Fruit fly (Drosophila melanogaster): Measurements from ENCODE around the gene zfh1.

Gene zfh1

dm6 chr3R:30762230-30762629, 3.5 kb upstream of the zfh1 start:
- peak; percentile 64 for TF ChIP-seq zen (tag; optimal IDR thresholded peaks at IDR 0.05)
- TF ChIP-seq CG15479 (GFP tag; optimal IDR thresholded peaks at IDR 0.05) = peak; percentile 55
- no peak for TF ChIP-seq lola (GFP tag; optimal IDR thresholded peaks at IDR 0.05)
- peak in 1 of 2 experiments; percentile 98 for TF ChIP-seq tll (GFP tag; optimal IDR thresholded peaks at IDR 0.05)
- peak; percentile 56 for TF ChIP-seq ac (GFP tag; optimal IDR thresholded peaks at IDR 0.05)
- TF ChIP-seq D (optimal IDR thresholded peaks at IDR 0.05) = peak; percentile 78
- no peak for TF ChIP-seq D (GFP tag; optimal IDR thresholded peaks at IDR 0.05)
- peak; percentile 71 for TF ChIP-seq pros (GFP tag; optimal IDR thresholded peaks at IDR 0.05)
- TF ChIP-seq CG1647 (GFP tag; optimal IDR thresholded peaks at IDR 0.05) = no peak
- peak; percentile 91 for TF ChIP-seq twi (tag; optimal IDR thresholded peaks at IDR 0.05)

dm6 chr3R:30764121-30764520, 1.6 kb upstream of the zfh1 start:
- peak; percentile 52 for TF ChIP-seq CG15479 (GFP tag; optimal IDR thresholded peaks at IDR 0.05)
- peak; percentile 99 for TF ChIP-seq sqz (GFP tag; optimal IDR thresholded peaks at IDR 0.05)
- no peak for TF ChIP-seq tap (tag; optimal IDR thresholded peaks at IDR 0.05)
- no peak for TF ChIP-seq CG16815 (GFP tag; optimal IDR thresholded peaks at IDR 0.05)
- TF ChIP-seq otp (GFP tag; IDR thresholded peaks at IDR 0.05) = peak; percentile 68; the same call in 1 of the 3 replicates
- TF ChIP-seq vvl (GFP tag; IDR thresholded peaks at IDR 0.05) = peak; percentile 95
- peak; percentile 56 for TF ChIP-seq CoRest (tag; optimal IDR thresholded peaks at IDR 0.05)
- 0 out of 2 replicates have a peak, but pooled peaks have one; percentile 12 for TF ChIP-seq sna (GFP tag; IDR thresholded peaks at IDR 0.05; ENCODE audit: partially characterized antibody)
- no peak for TF ChIP-seq trh (GFP tag; optimal IDR thresholded peaks at IDR 0.05)
- no peak for TF ChIP-seq Atf6 (GFP tag; IDR thresholded peaks at IDR 0.05)
- no peak for TF ChIP-seq shn (GFP tag; optimal IDR thresholded peaks at IDR 0.05)
- peak; percentile 46 for TF ChIP-seq CTCF (GFP tag; optimal IDR thresholded peaks at IDR 0.05)
- peak; percentile 89 for TF ChIP-seq Vsx1 (GFP tag; optimal IDR thresholded peaks at IDR 0.05)
- peak; percentile 65 for TF ChIP-seq crol (GFP tag; IDR thresholded peaks at IDR 0.05)
- no peak for TF ChIP-seq CG17912 (GFP tag; optimal IDR thresholded peaks at IDR 0.05)
- peak; percentile 86 for TF ChIP-seq CG8478 (optimal IDR thresholded peaks at IDR 0.05)
- TF ChIP-seq abd-A (tag; optimal IDR thresholded peaks at IDR 0.05) = peak; percentile 85
- peak; percentile 56 for TF ChIP-seq sens (GFP tag)
- peak; percentile 86 for TF ChIP-seq CG10321 (GFP tag; IDR thresholded peaks at IDR 0.05)
- TF ChIP-seq Deaf1 (tag; optimal IDR thresholded peaks at IDR 0.05) = peak; percentile 44
- TF ChIP-seq PHDP (tag; optimal IDR thresholded peaks at IDR 0.05) = no peak
- no peak for TF ChIP-seq CG18619 (GFP tag; optimal IDR thresholded peaks at IDR 0.05)
- TF ChIP-seq seq (GFP tag; IDR thresholded peaks at IDR 0.05) = peak; percentile 27; the same call in 1 of the 2 replicates
- 0 out of 3 replicates have a peak, but pooled peaks have one; percentile 5 for TF ChIP-seq z (GFP tag; IDR thresholded peaks at IDR 0.05)
- TF ChIP-seq Nf-YC (tag; optimal IDR thresholded peaks at IDR 0.05) = peak; percentile 97
- TF ChIP-seq tll (GFP tag; optimal IDR thresholded peaks at IDR 0.05) = peak in 1 of 2 experiments; percentile 44
- TF ChIP-seq CHES-1-like (GFP tag; optimal IDR thresholded peaks at IDR 0.05) = no peak
- TF ChIP-seq nmo (GFP tag; optimal IDR thresholded peaks at IDR 0.05) = peak; percentile 42
- TF ChIP-seq Trl (optimal IDR thresholded peaks at IDR 0.05) = peak; percentile 62 to 63
- TF ChIP-seq Trl (GFP tag; optimal IDR thresholded peaks at IDR 0.05) = no peak
- TF ChIP-seq ci (GFP tag; IDR thresholded peaks at IDR 0.05) = 0 out of 3 replicates have a peak, but pooled peaks have one; percentile 32
- TF ChIP-seq Nf-YB (GFP tag; optimal IDR thresholded peaks at IDR 0.05) = peak; percentile 98
- peak; percentile 85 for TF ChIP-seq CG32772 (GFP tag; IDR thresholded peaks at IDR 0.05)
- TF ChIP-seq kah (GFP tag; optimal IDR thresholded peaks at IDR 0.05) = peak; percentile 37
- TF ChIP-seq CG15601 (tag; optimal IDR thresholded peaks at IDR 0.05) = no peak
- peak; percentile 16; the same call in 1 of the 2 replicates for TF ChIP-seq CG13287 (GFP tag; IDR thresholded peaks at IDR 0.05; ENCODE audit: partially characterized antibody)
- TF ChIP-seq yki (optimal IDR thresholded peaks at IDR 0.05) = peak; percentile 32
- peak; percentile 82 for TF ChIP-seq twi (tag; optimal IDR thresholded peaks at IDR 0.05)
- peak; percentile 47 for TF ChIP-seq Jarid2 (GFP tag; optimal IDR thresholded peaks at IDR 0.05)
- TF ChIP-seq Hr39 (optimal IDR thresholded peaks at IDR 0.05) = no peak
- TF ChIP-seq cg (GFP tag; optimal IDR thresholded peaks at IDR 0.05) = peak; percentile 97
- TF ChIP-seq scrt (GFP tag; optimal IDR thresholded peaks at IDR 0.05) = peak; percentile 5
- TF ChIP-seq CG13775 (GFP tag; optimal IDR thresholded peaks at IDR 0.05) = no peak
